Fruit fly (Drosophila melanogaster): ENCODE measurements around the gene GstD3.

GstD3 gene

DNA sequence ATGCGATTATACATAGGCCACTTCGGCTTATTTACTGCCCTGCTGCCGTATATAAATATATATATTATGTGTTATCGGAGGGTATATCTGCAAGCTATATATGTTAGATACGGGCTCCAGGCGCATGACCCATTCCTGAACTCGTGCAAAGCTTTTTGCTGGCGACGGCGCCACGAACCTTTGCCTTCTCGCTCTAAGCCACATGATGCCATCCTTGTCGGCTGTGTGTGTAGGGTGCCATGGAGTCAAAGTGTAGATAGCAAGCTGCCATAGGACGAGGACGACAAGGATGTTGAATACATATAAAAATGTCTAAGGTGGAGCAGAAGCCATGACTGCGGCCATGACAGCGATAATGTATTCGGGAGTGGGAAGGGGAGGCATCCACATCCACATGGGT is 25.2 kb upstream of the GstD3 start:
- TF ChIP-seq CG18262 (tag; optimal IDR thresholded peaks at IDR 0.05) = no peak
- no peak for TF ChIP-seq Ssrp (tag; optimal IDR thresholded peaks at IDR 0.05)
- TF ChIP-seq pita (GFP tag; optimal IDR thresholded peaks at IDR 0.05) = no peak
- TF ChIP-seq Sry-β (GFP tag; optimal IDR thresholded peaks at IDR 0.05) = no peak
- TF ChIP-seq Oli (tag; optimal IDR thresholded peaks at IDR 0.05) = no peak
- TF ChIP-seq ERR (GFP tag; optimal IDR thresholded peaks at IDR 0.05) = no peak
- TF ChIP-seq Deaf1 (tag; optimal IDR thresholded peaks at IDR 0.05) = peak; percentile 84
- TF ChIP-seq CG1647 (GFP tag; optimal IDR thresholded peaks at IDR 0.05) = no peak
- no peak for TF ChIP-seq Abd-B (GFP tag; optimal IDR thresholded peaks at IDR 0.05)
- no peak for TF ChIP-seq da (GFP tag; optimal IDR thresholded peaks at IDR 0.05)
- no peak for TF ChIP-seq gem (tag; optimal IDR thresholded peaks at IDR 0.05)
- no peak for TF ChIP-seq al (GFP tag; IDR thresholded peaks at IDR 0.05)
- TF ChIP-seq Nf-YA (GFP tag; IDR thresholded peaks at IDR 0.05) = no peak
- TF ChIP-seq CG11093 (GFP tag; IDR thresholded peaks at IDR 0.05) = no peak
- TF ChIP-seq D19B (GFP tag; optimal IDR thresholded peaks at IDR 0.05) = no peak
- TF ChIP-seq CG5953 (GFP tag; IDR thresholded peaks at IDR 0.05) = no peak
- no peak for TF ChIP-seq Dek (tag; optimal IDR thresholded peaks at IDR 0.05)
- TF ChIP-seq sens (GFP tag) = peak; percentile 27
- TF ChIP-seq hbn (GFP tag; IDR thresholded peaks at IDR 0.05; ENCODE audit: partially characterized antibody) = no peak
- TF ChIP-seq Bgb (GFP tag; IDR thresholded peaks at IDR 0.05; ENCODE audit: partially characterized antibody) = no peak
- TF ChIP-seq dmrt11E (tag; optimal IDR thresholded peaks at IDR 0.05) = no peak
- 0 out of 2 replicates have a peak, but pooled peaks have one; percentile 8 for TF ChIP-seq Adf1 (GFP tag; IDR thresholded peaks at IDR 0.05)
- no peak for TF ChIP-seq vvl (GFP tag; IDR thresholded peaks at IDR 0.05)
- no peak for TF ChIP-seq ap (GFP tag; IDR thresholded peaks at IDR 0.05)
- no peak for TF ChIP-seq CG3065 (GFP tag; optimal IDR thresholded peaks at IDR 0.05)
- TF ChIP-seq Doc2 (GFP tag; IDR thresholded peaks at IDR 0.05) = no peak
- TF ChIP-seq CG2120 (GFP tag; optimal IDR thresholded peaks at IDR 0.05) = no peak
- TF ChIP-seq CG9437 (GFP tag; optimal IDR thresholded peaks at IDR 0.05) = no peak
- TF ChIP-seq CG30403 (GFP tag; optimal IDR thresholded peaks at IDR 0.05) = no peak
- TF ChIP-seq Ets97D (GFP tag; optimal IDR thresholded peaks at IDR 0.05) = no peak
- TF ChIP-seq gce (GFP tag; IDR thresholded peaks at IDR 0.05) = no peak
- no peak for TF ChIP-seq CG13424 (tag; optimal IDR thresholded peaks at IDR 0.05)
- TF ChIP-seq sr (GFP tag; IDR thresholded peaks at IDR 0.05) = no peak
- no peak for TF ChIP-seq CG4730 (GFP tag; IDR thresholded peaks at IDR 0.05)
- TF ChIP-seq row (GFP tag; IDR thresholded peaks at IDR 0.05) = no peak
- no peak for TF ChIP-seq zfh1 (GFP tag; IDR thresholded peaks at IDR 0.05)
- no peak for TF ChIP-seq CG16779 (GFP tag; IDR thresholded peaks at IDR 0.05)
- TF ChIP-seq BtbVII (GFP tag; optimal IDR thresholded peaks at IDR 0.05) = no peak
- TF ChIP-seq CG4282 (GFP tag; optimal IDR thresholded peaks at IDR 0.05) = no peak
- no peak for TF ChIP-seq kni (GFP tag; optimal IDR thresholded peaks at IDR 0.05)
- no peak for TF ChIP-seq CG5180 (GFP tag; optimal IDR thresholded peaks at IDR 0.05)
- TF ChIP-seq hth (optimal IDR thresholded peaks at IDR 0.05) = no peak
- no peak for TF ChIP-seq CG12769 (tag; optimal IDR thresholded peaks at IDR 0.05)
- no peak for TF ChIP-seq pum (GFP tag; optimal IDR thresholded peaks at IDR 0.05)
- no peak for TF ChIP-seq Mad (GFP tag; optimal IDR thresholded peaks at IDR 0.05)
- no peak for TF ChIP-seq ken (GFP tag; IDR thresholded peaks at IDR 0.05)
- peak; percentile 29; the same call in 1 of the 2 replicates for TF ChIP-seq CG32767 (GFP tag; IDR thresholded peaks at IDR 0.05)
- peak; percentile 74 for TF ChIP-seq ewg (GFP tag; optimal IDR thresholded peaks at IDR 0.05)
- peak; percentile 20 for TF ChIP-seq CG12071 (GFP tag; optimal IDR thresholded peaks at IDR 0.05)
- TF ChIP-seq sens-2 (GFP tag; IDR thresholded peaks at IDR 0.05) = no peak
- 0 out of 2 replicates have a peak, but pooled peaks have one; percentile 9 for TF ChIP-seq CG32532 (GFP tag; IDR thresholded peaks at IDR 0.05)
- TF ChIP-seq CG6765 (GFP tag; optimal IDR thresholded peaks at IDR 0.05) = no peak
- no peak for TF ChIP-seq yki (optimal IDR thresholded peaks at IDR 0.05)
